Fruit fly (Drosophila melanogaster) whole organism, prepupa: ENCODE measurements around the gene CG10562.

Source experiments
- CG6792 ChIP-seq: fragments of 200-800 bp; sonication (Bioruptor generic); optimal IDR thresholded peaks from 3 replicates; lab custom pipeline; 2016; ENCODE audit warnings: missing biosample characterization, missing genetic modification characterization
- Gug ChIP-seq: fragments of 200-800 bp; sonication (Bioruptor generic); IDR thresholded peaks from 2 replicates; pipeline ENCODE4 v1.3.6; 2022; ENCODE audit warnings: missing biosample characterization, missing genetic modification characterization
- acj6 ChIP-seq: fragments of 200-800 bp; sonication (Bioruptor generic); optimal IDR thresholded peaks from 3 replicates; lab custom pipeline; 2016; ENCODE audit warnings: missing biosample characterization, missing genetic modification characterization
- salr ChIP-seq, 2 experiments: fragments of 200-800 bp; sonication (Bioruptor generic); optimal IDR thresholded peaks; 3 replicates each; lab custom pipeline; 2016 to 2018; ENCODE audit warnings: missing biosample characterization in 2 of 2, missing genetic modification characterization in 2 of 2, mild to moderate bottlenecking in 1 of 2

DNA sequence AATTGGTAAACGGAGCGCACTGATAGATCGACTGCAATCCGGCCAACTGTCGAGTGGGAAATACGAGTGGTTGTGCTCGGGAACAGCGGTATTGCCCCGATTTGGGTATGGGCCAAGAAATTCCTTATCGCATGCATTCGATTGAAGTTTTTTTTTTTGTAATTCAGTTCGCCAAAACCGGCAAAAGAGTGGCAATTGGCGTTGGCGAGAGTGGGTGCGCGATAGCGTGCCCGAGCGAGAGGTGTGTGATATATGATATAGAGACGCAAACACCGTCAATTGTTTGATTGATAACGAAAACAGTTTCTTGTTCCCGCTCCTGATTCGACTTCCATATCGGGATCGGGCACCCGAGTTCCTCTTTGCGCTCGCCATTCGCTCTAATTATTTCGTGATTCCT lies 8.8 kb downstream of the CG10562 start, which contains the start of gene CG31087:
- TF ChIP-seq Gug (no peak), CG6792 (no peak), salr (GFP tag; optimal IDR thresholded peaks at IDR 0.05; lab: Kevin White, UChicago) (no peak), acj6 (no peak)
